Worm (Caenorhabditis elegans) whole organism, L2 larva: ENCODE measurements around the gene frpr-4.
A peak's percentile ranks its signal among the peaks of the same experiment; 100 is the strongest.

ENCODE experiments used
- C34F6.9 ChIP-seq: fragments of 150-350 bp; optimal IDR thresholded peaks from 2 replicates; lab custom pipeline; 2014; ENCODE audit warnings: missing biosample characterization, missing genetic modification characterization
- F13H6.1 ChIP-seq: sonication (generic microtip); optimal IDR thresholded peaks from 2 replicates; lab custom pipeline; 2016; ENCODE audit warnings: missing genetic modification characterization, missing compliant biosample characterization
- R02D3.7 ChIP-seq: fragments of 150-350 bp; optimal IDR thresholded peaks from 2 replicates; lab custom pipeline; 2014; ENCODE audit warnings: missing biosample characterization, missing genetic modification characterization
- alr-1 ChIP-seq: fragments of 150-350 bp; optimal IDR thresholded peaks from 2 replicates; lab custom pipeline; 2014; ENCODE audit warnings: missing biosample characterization, missing genetic modification characterization
- aly-2 ChIP-seq: fragments of 150-350 bp; optimal IDR thresholded peaks from 2 replicates; lab custom pipeline; 2014; ENCODE audit warnings: missing biosample characterization, missing genetic modification characterization
- ama-1 ChIP-seq: fragments of 150-350 bp; optimal IDR thresholded peaks from 2 replicates; lab custom pipeline; 2018; ENCODE audit warnings: inconsistent platforms
- blmp-1 ChIP-seq: sonication (generic microtip); optimal IDR thresholded peaks from 2 replicates; lab custom pipeline; 2017; ENCODE audit warnings: missing genetic modification characterization, mild to moderate bottlenecking, missing compliant biosample characterization, antibody characterized with exemption, moderate library complexity; ENCODE audit not compliant: insufficient read depth
- ceh-16 ChIP-seq: fragments of 150-350 bp; optimal IDR thresholded peaks from 2 replicates; lab custom pipeline; 2014; ENCODE audit warnings: missing biosample characterization, missing genetic modification characterization
- crh-2 ChIP-seq: sonication (generic microtip); optimal IDR thresholded peaks from 2 replicates; lab custom pipeline; 2017; ENCODE audit warnings: missing biosample characterization, missing genetic modification characterization
- egl-27 ChIP-seq: sonication (generic microtip); optimal IDR thresholded peaks from 3 replicates; lab custom pipeline; 2017; ENCODE audit warnings: missing biosample characterization, missing genetic modification reagents, missing genetic modification characterization
- elt-1 ChIP-seq: fragments of 150-350 bp; optimal IDR thresholded peaks from 2 replicates; lab custom pipeline; 2014; ENCODE audit warnings: missing biosample characterization, missing genetic modification characterization
- elt-3 ChIP-seq: sonication (generic microtip); optimal IDR thresholded peaks from 2 replicates; lab custom pipeline; 2017; ENCODE audit warnings: missing biosample characterization, missing genetic modification characterization
- fos-1 ChIP-seq: fragments of 150-350 bp; optimal IDR thresholded peaks from 2 replicates; lab custom pipeline; 2014; ENCODE audit warnings: missing biosample characterization, missing genetic modification characterization
- gmeb-1 ChIP-seq: fragments of 150-350 bp; optimal IDR thresholded peaks from 2 replicates; lab custom pipeline; 2014; ENCODE audit warnings: missing biosample characterization, missing genetic modification characterization
- lin-39 ChIP-seq: fragments of 150-350 bp; optimal IDR thresholded peaks from 2 replicates; lab custom pipeline; 2014; ENCODE audit warnings: missing biosample characterization, missing genetic modification reagents, missing genetic modification characterization
- lsy-2 ChIP-seq, 2 experiments: fragments of 150-350 bp in 1 of 2; sonication (generic microtip) in 1 of 2; optimal IDR thresholded peaks; 2 replicates each; lab custom pipeline; 2014 to 2017; ENCODE audit warnings: missing biosample characterization in 2 of 2, missing genetic modification characterization in 2 of 2
- mdl-1 ChIP-seq, 2 experiments: fragments of 150-350 bp in 1 of 2; sonication (generic microtip) in 1 of 2; optimal IDR thresholded peaks; 2 replicates each; lab custom pipeline; 2017; ENCODE audit warnings: missing biosample characterization in 2 of 2, missing genetic modification characterization in 2 of 2
- nhr-10 ChIP-seq: sonication (generic microtip); optimal IDR thresholded peaks from 2 replicates; lab custom pipeline; 2017; ENCODE audit warnings: missing biosample characterization, missing genetic modification characterization
- nhr-12 ChIP-seq: fragments of 150-350 bp; optimal IDR thresholded peaks from 2 replicates; lab custom pipeline; 2014; ENCODE audit warnings: missing biosample characterization, missing genetic modification characterization
- nhr-129 ChIP-seq: fragments of 150-350 bp; optimal IDR thresholded peaks from 2 replicates; lab custom pipeline; 2014; ENCODE audit warnings: missing biosample characterization, missing genetic modification characterization
- nhr-21 ChIP-seq: fragments of 150-350 bp; optimal IDR thresholded peaks from 2 replicates; lab custom pipeline; 2014; ENCODE audit warnings: missing biosample characterization, missing genetic modification characterization
- nhr-23 ChIP-seq: fragments of 150-350 bp; optimal IDR thresholded peaks from 2 replicates; lab custom pipeline; 2014; ENCODE audit warnings: missing biosample characterization, missing genetic modification reagents, missing genetic modification characterization
- nhr-25 ChIP-seq: fragments of 150-350 bp; sonication (generic microtip); optimal IDR thresholded peaks from 3 replicates; lab custom pipeline; 2014; ENCODE audit warnings: missing biosample characterization, missing genetic modification characterization
- nhr-6 ChIP-seq: fragments of 150-350 bp; optimal IDR thresholded peaks from 2 replicates; lab custom pipeline; 2014; ENCODE audit warnings: missing biosample characterization, missing genetic modification characterization
- nhr-77 ChIP-seq: fragments of 150-350 bp; optimal IDR thresholded peaks from 2 replicates; lab custom pipeline; 2014; ENCODE audit warnings: missing biosample characterization, missing genetic modification characterization
- peb-1 ChIP-seq: fragments of 150-350 bp; optimal IDR thresholded peaks from 2 replicates; lab custom pipeline; 2014; ENCODE audit warnings: missing biosample characterization, missing genetic modification characterization
- sem-4 ChIP-seq: fragments of 150-350 bp; optimal IDR thresholded peaks from 2 replicates; lab custom pipeline; 2014; ENCODE audit warnings: missing biosample characterization, missing genetic modification reagents, missing genetic modification characterization
- skn-1 ChIP-seq: sonication (generic microtip); optimal IDR thresholded peaks from 2 replicates; lab custom pipeline; 2017; ENCODE audit warnings: missing biosample characterization, missing genetic modification characterization
- sma-3 ChIP-seq: sonication (generic microtip); optimal IDR thresholded peaks from 2 replicates; lab custom pipeline; 2016; ENCODE audit warnings: missing genetic modification reagents, missing genetic modification characterization, missing compliant biosample characterization
- sma-9 ChIP-seq, 2 experiments: fragments of 150-350 bp in 1 of 2; sonication (generic microtip) in 1 of 2; optimal IDR thresholded peaks; 2 replicates each; lab custom pipeline; 2014 to 2016; ENCODE audit warnings: missing genetic modification characterization in 2 of 2, mild to moderate bottlenecking in 1 of 2, missing biosample characterization in 1 of 2, missing compliant biosample characterization in 1 of 2, missing genetic modification reagents in 1 of 2, moderate library complexity in 1 of 2
- snpc-4 ChIP-seq: fragments of 150-350 bp; optimal IDR thresholded peaks from 2 replicates; lab custom pipeline; 2014; ENCODE audit warnings: missing biosample characterization, missing genetic modification characterization
- unc-39 ChIP-seq: fragments of 150-350 bp; optimal IDR thresholded peaks from 2 replicates; lab custom pipeline; 2014; ENCODE audit warnings: missing biosample characterization, missing genetic modification characterization
- unc-55 ChIP-seq: fragments of 150-350 bp; sonication (generic microtip); optimal IDR thresholded peaks from 3 replicates; lab custom pipeline; 2014; ENCODE audit warnings: missing biosample characterization, missing genetic modification reagents, missing genetic modification characterization
- unc-62 ChIP-seq: fragments of 150-350 bp; optimal IDR thresholded peaks from 2 replicates; lab custom pipeline; 2014; ENCODE audit warnings: missing biosample characterization, missing genetic modification reagents, missing genetic modification characterization
- zag-1 ChIP-seq: fragments of 150-350 bp; optimal IDR thresholded peaks from 2 replicates; lab custom pipeline; 2014; ENCODE audit warnings: missing biosample characterization, missing genetic modification characterization
- ztf-11 ChIP-seq: sonication (generic microtip); optimal IDR thresholded peaks from 2 replicates; lab custom pipeline; 2017; ENCODE audit warnings: missing biosample characterization, missing genetic modification characterization
- ztf-4 ChIP-seq: fragments of 150-350 bp; optimal IDR thresholded peaks from 2 replicates; lab custom pipeline; 2014; ENCODE audit warnings: missing biosample characterization, missing genetic modification characterization

Gene frpr-4

DNA sequence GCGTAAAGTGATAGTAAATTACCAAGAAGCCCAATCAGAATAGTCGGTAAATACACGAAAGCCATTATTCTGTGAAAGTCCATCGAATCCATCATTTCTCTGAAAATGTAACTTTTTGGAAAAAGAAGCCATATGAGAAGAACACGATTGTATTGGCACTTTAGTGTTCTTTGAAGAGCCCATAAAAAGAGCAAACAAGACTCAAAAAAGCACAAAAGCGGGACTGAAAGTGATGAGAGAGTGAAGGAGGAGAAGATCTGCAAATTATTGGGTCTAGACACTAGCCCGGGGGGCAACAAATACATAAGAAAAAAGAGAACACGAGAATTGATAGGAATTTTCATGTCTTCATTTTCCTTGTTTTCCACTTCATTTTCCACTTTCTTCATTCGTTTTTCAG lies at the start of gene frpr-4:
TSS of gene frpr-4 (minus strand) at position 101 of the 400 bp plus-strand sequence.
- TF ChIP-seq snpc-4 (tag; lab: Kevin White, UChicago), result no peak
- TF ChIP-seq elt-3 (tag; lab: Kevin White, UChicago), result no peak
- TF ChIP-seq nhr-129, result no peak
- TF ChIP-seq nhr-10, result no peak
- no peak for TF ChIP-seq alr-1
- TF ChIP-seq R02D3.7 (tag; lab: Kevin White, UChicago), result no peak

DNA sequence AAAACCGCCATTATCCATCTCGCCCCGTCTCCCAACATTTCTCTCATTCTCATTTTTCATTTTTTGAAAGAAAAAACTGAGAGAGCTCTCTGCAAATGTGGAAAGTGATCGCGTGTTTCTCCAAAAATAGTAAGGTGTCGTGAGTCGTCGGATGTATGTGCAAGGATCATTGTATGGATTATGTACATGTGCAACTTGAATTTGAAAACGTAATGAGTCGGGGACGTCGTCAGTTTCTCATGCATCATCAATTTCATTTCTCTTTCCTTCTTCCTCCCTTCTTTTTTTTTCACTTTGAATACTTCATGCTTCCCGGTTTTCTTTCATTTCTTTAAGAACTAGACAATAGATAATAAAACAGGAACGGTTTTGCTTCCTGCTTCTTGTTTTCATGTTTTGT lies 49.8 kb upstream of the frpr-4 start:
- TF ChIP-seq sma-9 (GFP tag; optimal IDR thresholded peaks at IDR 0.05; lab: Kevin White, UChicago) (peak; percentile 24), sma-9 (tag; optimal IDR thresholded peaks at IDR 0.05; lab: Kevin White, UChicago) (no peak), sem-4 (tag; lab: Kevin White, UChicago) (no peak), nhr-10 (no peak), egl-27 (tag; lab: Kevin White, UChicago) (no peak), F13H6.1 (tag; lab: Kevin White, UChicago) (no peak), nhr-77 (tag; lab: Kevin White, UChicago) (no peak), unc-55 (GFP tag; lab: Kevin White, UChicago) (peak; percentile 67), ztf-11 (tag; lab: Kevin White, UChicago) (no peak), C34F6.9 (tag; lab: Kevin White, UChicago) (peak; percentile 7)

DNA sequence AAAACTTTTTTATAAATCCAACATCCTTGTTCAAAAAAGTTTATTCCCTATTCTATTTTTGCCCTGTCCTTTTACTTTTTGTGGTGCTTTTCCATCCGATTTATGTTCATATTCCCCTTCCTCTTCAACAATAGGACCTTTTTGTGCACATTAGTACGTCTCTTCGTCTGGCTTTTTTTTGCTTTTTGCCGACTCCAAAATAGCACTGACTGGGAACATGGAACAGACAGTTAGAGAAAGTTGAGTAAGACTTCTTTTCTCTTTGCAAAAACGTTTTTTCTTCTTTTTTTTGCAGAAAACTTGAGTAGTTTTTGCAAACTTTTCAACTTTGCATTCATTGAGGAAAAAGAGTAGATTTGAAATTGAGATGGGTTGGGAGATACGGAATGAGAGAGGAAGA lies 46.5 kb upstream of the frpr-4 start:
- TF ChIP-seq unc-39 (tag; lab: Kevin White, UChicago), result no peak
- peak; percentile 15 for TF ChIP-seq C34F6.9 (tag; lab: Kevin White, UChicago)
- peak; percentile 3 for TF ChIP-seq zag-1
- TF ChIP-seq elt-3 (tag; lab: Kevin White, UChicago), result no peak
- TF ChIP-seq unc-55 (GFP tag; lab: Kevin White, UChicago), result peak; percentile 66
- peak; percentile 38 for TF ChIP-seq sma-9 (GFP tag; optimal IDR thresholded peaks at IDR 0.05; lab: Kevin White, UChicago)
- TF ChIP-seq sma-9 (tag; optimal IDR thresholded peaks at IDR 0.05; lab: Kevin White, UChicago), result no peak

DNA sequence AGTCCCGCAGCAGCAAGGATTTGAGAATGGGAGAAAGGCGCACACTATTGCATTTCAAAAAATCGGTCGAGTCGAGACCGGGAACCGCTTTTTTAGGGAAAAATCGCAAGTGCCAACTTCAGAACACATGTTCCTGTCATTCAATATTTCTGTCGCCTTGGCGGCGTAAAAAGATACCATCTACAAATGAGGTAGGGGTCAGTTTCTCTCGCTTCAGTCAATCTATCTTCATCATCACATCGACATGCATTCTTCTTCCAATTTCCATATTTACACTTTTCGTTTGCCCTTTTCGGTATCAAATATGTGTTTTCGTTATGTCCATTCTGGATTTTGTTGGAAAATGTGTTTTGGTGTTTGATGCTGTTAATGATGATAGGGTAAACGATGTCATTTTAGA lies 42.4 kb upstream of the frpr-4 start:
- TF ChIP-seq nhr-25 (tag; lab: Kevin White, UChicago), result no peak
- TF ChIP-seq ceh-16 (tag; lab: Kevin White, UChicago), result peak; percentile 63

DNA sequence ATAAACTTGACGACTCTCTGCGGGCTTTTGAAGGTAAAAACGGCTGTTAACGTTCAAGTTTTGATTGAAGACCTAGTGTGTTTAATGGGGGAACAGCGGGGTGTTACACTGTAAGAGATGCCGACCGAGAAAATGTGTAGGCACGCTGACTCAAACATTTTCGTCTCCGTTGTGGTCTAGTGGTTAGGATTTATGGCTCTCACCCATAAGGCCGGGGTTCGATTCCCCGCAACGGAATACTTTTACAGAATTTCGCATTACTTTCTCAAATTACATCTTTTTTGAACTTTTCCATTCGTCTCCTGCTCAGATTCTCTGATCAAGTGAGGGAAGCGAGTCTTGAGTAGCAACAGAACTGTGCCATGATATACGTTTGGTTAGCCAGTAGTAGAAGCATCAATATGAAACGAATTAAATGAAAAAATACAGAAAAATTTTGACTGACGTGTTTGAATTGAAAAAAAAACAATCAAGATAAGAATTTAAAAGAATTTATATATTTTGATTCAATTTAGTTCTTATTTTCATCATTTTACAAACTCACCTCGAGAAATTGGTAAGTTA lies 38.0 kb upstream of the frpr-4 start, which contains the start of gene ZK622.1:
TSS of gene ZK622.1 (plus strand) at position 514 of the 564 bp plus-strand sequence.
- peak in 1 of 2 experiments; percentile 32 for TF ChIP-seq lsy-2 (tag; optimal IDR thresholded peaks at IDR 0.05; lab: Kevin White, UChicago)
- TF ChIP-seq nhr-12 (tag; lab: Kevin White, UChicago), result no peak
- peak; percentile 3 for TF ChIP-seq nhr-21 (tag; lab: Kevin White, UChicago)
- peak; percentile 38 for TF ChIP-seq sma-3 (GFP tag; lab: Kevin White, UChicago)
- TF ChIP-seq fos-1 (tag; lab: Kevin White, UChicago), result peak; percentile 29
- TF ChIP-seq F13H6.1 (tag; lab: Kevin White, UChicago), result peak; percentile 25
- TF ChIP-seq crh-2, result peak; percentile 2
- no peak for TF ChIP-seq aly-2 (tag; lab: Kevin White, UChicago)
- TF ChIP-seq nhr-129, result peak; percentile 53
- TF ChIP-seq skn-1 (tag; lab: Kevin White, UChicago), result no peak
- peak; percentile 19 for TF ChIP-seq unc-55 (GFP tag; lab: Kevin White, UChicago)
- peak; percentile 9 for TF ChIP-seq sma-9 (GFP tag; optimal IDR thresholded peaks at IDR 0.05; lab: Kevin White, UChicago)
- TF ChIP-seq sma-9 (tag; optimal IDR thresholded peaks at IDR 0.05; lab: Kevin White, UChicago), result no peak

DNA sequence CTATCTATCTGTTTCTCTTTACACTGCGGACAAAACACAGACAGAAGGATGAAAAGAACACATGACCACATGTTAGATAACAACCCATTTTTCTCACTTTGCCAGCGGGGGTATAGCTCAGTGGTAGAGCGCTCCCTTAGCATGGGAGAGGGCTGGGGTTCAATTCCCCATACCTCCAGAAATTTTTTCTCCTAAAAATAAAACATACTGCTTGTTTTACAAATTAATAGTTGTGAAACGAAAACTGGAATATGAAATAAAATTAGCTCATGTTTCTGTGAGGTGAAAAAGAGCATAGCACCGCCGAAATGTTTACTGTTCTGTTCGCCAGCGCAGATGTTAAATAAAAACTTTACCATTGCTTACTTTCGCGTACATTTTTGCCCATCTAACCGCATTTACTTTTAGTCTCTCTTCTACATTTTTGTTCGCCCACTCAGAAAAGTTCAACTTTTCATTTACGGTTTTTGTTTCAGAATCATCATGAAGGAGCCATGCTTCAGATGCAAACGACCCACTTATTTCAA lies 37.0 kb upstream of the frpr-4 start, which contains the start of gene ZK622.4:
TSS of gene ZK622.4 (plus strand) at position 477 of the 527 bp plus-strand sequence.
- no peak for TF ChIP-seq ama-1 (lab: Kevin White, UChicago)
- peak; percentile 74 for TF ChIP-seq nhr-129
- no peak for TF ChIP-seq lin-39 (tag; lab: Kevin White, UChicago)
- no peak for TF ChIP-seq unc-62 (GFP tag; lab: Kevin White, UChicago)
- TF ChIP-seq unc-39 (tag; lab: Kevin White, UChicago), result no peak
- peak; percentile 35 for TF ChIP-seq nhr-21 (tag; lab: Kevin White, UChicago)
- peak; percentile 50 for TF ChIP-seq gmeb-1
- TF ChIP-seq ztf-11 (tag; lab: Kevin White, UChicago), result no peak
- TF ChIP-seq blmp-1 (tag; lab: Kevin White, UChicago), result no peak
- no peak for TF ChIP-seq nhr-25 (tag; lab: Kevin White, UChicago)
- TF ChIP-seq C34F6.9 (tag; lab: Kevin White, UChicago), result peak; percentile 52
- TF ChIP-seq nhr-10, result no peak
- TF ChIP-seq sma-3 (GFP tag; lab: Kevin White, UChicago), result peak; percentile 15
- TF ChIP-seq aly-2 (tag; lab: Kevin White, UChicago), result no peak
- no peak for TF ChIP-seq sem-4 (tag; lab: Kevin White, UChicago)
- no peak for TF ChIP-seq snpc-4 (tag; lab: Kevin White, UChicago)
- TF ChIP-seq elt-1, result no peak
- TF ChIP-seq mdl-1 (tag; optimal IDR thresholded peaks at IDR 0.05; lab: Kevin White, UChicago), result no peak
- TF ChIP-seq unc-55 (GFP tag; lab: Kevin White, UChicago), result peak; percentile 71
- peak; percentile 3 for TF ChIP-seq ztf-4 (tag; lab: Kevin White, UChicago)
- TF ChIP-seq fos-1 (tag; lab: Kevin White, UChicago), result peak; percentile 55
- TF ChIP-seq ceh-16 (tag; lab: Kevin White, UChicago), result no peak
- TF ChIP-seq R02D3.7 (tag; lab: Kevin White, UChicago), result no peak
- TF ChIP-seq skn-1 (tag; lab: Kevin White, UChicago), result no peak
- no peak for TF ChIP-seq nhr-23
- TF ChIP-seq peb-1 (tag; lab: Kevin White, UChicago), result no peak
- no peak for TF ChIP-seq nhr-6
- peak; percentile 55 for TF ChIP-seq F13H6.1 (tag; lab: Kevin White, UChicago)
